Fruit fly (Drosophila melanogaster): Measurements from ENCODE around the gene kto.
A peak's percentile ranks its signal among the peaks of the same experiment; 100 is the strongest.

kto gene

dm6 chr3L:19870843-19871666, 34.6 kb downstream of the kto start, which contains the start of the genes Rab8 and Usp32:
Rab8 (minus strand) TSS chr3L:19871078.
Usp32 (plus strand) TSS chr3L:19871139.
- peak; percentile 22 for TF ChIP-seq CG6683 (GFP tag; optimal IDR thresholded peaks at IDR 0.05)
- TF ChIP-seq pros (GFP tag; optimal IDR thresholded peaks at IDR 0.05) = no peak
- TF ChIP-seq dpn (GFP tag; optimal IDR thresholded peaks at IDR 0.05) = peak; percentile 63 to 80
- TF ChIP-seq HmgZ (tag; optimal IDR thresholded peaks at IDR 0.05) = peak; percentile 82
- no peak for TF ChIP-seq gcm2 (GFP tag; optimal IDR thresholded peaks at IDR 0.05)
- no peak for TF ChIP-seq wor (GFP tag; IDR thresholded peaks at IDR 0.05)
- no peak; the same call in 1 of the 2 replicates for TF ChIP-seq gt (GFP tag; IDR thresholded peaks at IDR 0.05)
- peak; percentile 39 for TF ChIP-seq disco-r (GFP tag; optimal IDR thresholded peaks at IDR 0.05)
- peak; percentile 71 for TF ChIP-seq Antp (GFP tag; optimal IDR thresholded peaks at IDR 0.05)
- TF ChIP-seq CG4424 (GFP tag; optimal IDR thresholded peaks at IDR 0.05) = peak; percentile 51
- TF ChIP-seq Mes4 (GFP tag; optimal IDR thresholded peaks at IDR 0.05) = peak; percentile 31
- no peak for TF ChIP-seq ham (GFP tag; IDR thresholded peaks at IDR 0.05)
- TF ChIP-seq CG15696 (tag; optimal IDR thresholded peaks at IDR 0.05) = peak; percentile 9
- no peak for TF ChIP-seq Dfd (GFP tag; optimal IDR thresholded peaks at IDR 0.05)
- no peak for TF ChIP-seq ranshi (GFP tag; IDR thresholded peaks at IDR 0.05)
- peak; percentile 25 for TF ChIP-seq Atf3 (GFP tag; optimal IDR thresholded peaks at IDR 0.05)
- TF ChIP-seq schlank (tag; optimal IDR thresholded peaks at IDR 0.05) = peak; percentile 15
- peak; percentile 40 for TF ChIP-seq btn (GFP tag; optimal IDR thresholded peaks at IDR 0.05)
- TF ChIP-seq HLH4C (GFP tag; IDR thresholded peaks at IDR 0.05; ENCODE audit: partially characterized antibody) = peak; percentile 81
- peak; percentile 94 for TF ChIP-seq BEAF-32 (GFP tag; optimal IDR thresholded peaks at IDR 0.05)
- TF ChIP-seq pan (optimal IDR thresholded peaks at IDR 0.05) = no peak
- peak in 1 of 2 experiments; percentile 47 for TF ChIP-seq pan (GFP tag; optimal IDR thresholded peaks at IDR 0.05 in 1 of 2, IDR thresholded peaks at IDR 0.05 in 1 of 2)
- TF ChIP-seq CG17328 (GFP tag; IDR thresholded peaks at IDR 0.05) = peak; percentile 53
- no peak for TF ChIP-seq CG6272 (GFP tag; IDR thresholded peaks at IDR 0.05)
- TF ChIP-seq CG4360 (GFP tag; IDR thresholded peaks at IDR 0.05) = peak; percentile 57; the same call in 1 of the 2 replicates
- peak; percentile 33; the same call in 1 of the 2 replicates for TF ChIP-seq al (GFP tag; IDR thresholded peaks at IDR 0.05)
- peak; percentile 46 for TF ChIP-seq Lhr (GFP tag; optimal IDR thresholded peaks at IDR 0.05)
- peak; percentile 42; the same call in 2 of the 3 replicates for TF ChIP-seq zfh1 (GFP tag; IDR thresholded peaks at IDR 0.05)
- TF ChIP-seq CG17912 (GFP tag; optimal IDR thresholded peaks at IDR 0.05) = peak; percentile 70
- peak; percentile 1 for TF ChIP-seq fd102C (GFP tag; optimal IDR thresholded peaks at IDR 0.05)
- TF ChIP-seq peb (GFP tag; IDR thresholded peaks at IDR 0.05) = no peak
- TF ChIP-seq z (GFP tag; IDR thresholded peaks at IDR 0.05) = no peak
- peak; percentile 74 for TF ChIP-seq nerfin-1 (tag; optimal IDR thresholded peaks at IDR 0.05)
- peak in 1 of 2 experiments; percentile 82 for TF ChIP-seq tll (GFP tag; optimal IDR thresholded peaks at IDR 0.05)
- no peak for TF ChIP-seq CG10462 (GFP tag; optimal IDR thresholded peaks at IDR 0.05)
- TF ChIP-seq Awh (GFP tag; IDR thresholded peaks at IDR 0.05) = no peak
- TF ChIP-seq Ptx1 (GFP tag; IDR thresholded peaks at IDR 0.05) = no peak; the same call in 1 of the 2 replicates
- TF ChIP-seq Poxn (GFP tag; IDR thresholded peaks at IDR 0.05) = no peak
- TF ChIP-seq CG30431 (GFP tag; optimal IDR thresholded peaks at IDR 0.05) = no peak
- TF ChIP-seq CG12219 (GFP tag; optimal IDR thresholded peaks at IDR 0.05) = no peak
- no peak for TF ChIP-seq Oli (tag; optimal IDR thresholded peaks at IDR 0.05)
- TF ChIP-seq ab (GFP tag; optimal IDR thresholded peaks at IDR 0.05) = no peak
- peak; percentile 63 for TF ChIP-seq CG30020 (tag; optimal IDR thresholded peaks at IDR 0.05)
- peak; percentile 97 for TF ChIP-seq YL-1 (GFP tag; optimal IDR thresholded peaks at IDR 0.05)
- no peak for TF ChIP-seq tio (GFP tag; optimal IDR thresholded peaks at IDR 0.05)
- TF ChIP-seq CG17385 (GFP tag; optimal IDR thresholded peaks at IDR 0.05) = peak; percentile 66
- no peak for TF ChIP-seq CG12236 (GFP tag; optimal IDR thresholded peaks at IDR 0.05)
- no peak for TF ChIP-seq CG3838 (GFP tag; optimal IDR thresholded peaks at IDR 0.05)
- TF ChIP-seq CG2199 (GFP tag; IDR thresholded peaks at IDR 0.05) = peak; percentile 82; the same call in 2 of the 3 replicates
- no peak for TF ChIP-seq ase (GFP tag; IDR thresholded peaks at IDR 0.05)

Data from whole organism, embryonic.